Fruit fly (Drosophila melanogaster) whole organism: ENCODE measurements around the gene Ugt36F1.

Experiments used
- CG8478 ChIP-seq: fragments of >200 bp; optimal IDR thresholded peaks from 2 replicates; lab custom pipeline; 2018; ENCODE audit warnings: inconsistent platforms
- Dll ChIP-seq: fragments of >200 bp; optimal IDR thresholded peaks from 2 replicates; lab custom pipeline; 2017
- EcR ChIP-seq, 2 experiments: fragments of >200 bp; optimal IDR thresholded peaks; 2 replicates each; lab custom pipeline; 2017; ENCODE audit warnings: missing biosample characterization in 2 of 2, missing genetic modification characterization in 2 of 2, missing genetic modification reagents in 2 of 2
- pan ChIP-seq: fragments of >200 bp; optimal IDR thresholded peaks from 2 replicates; lab custom pipeline; 2017
- psq ChIP-seq: fragments of >200 bp; optimal IDR thresholded peaks from 2 replicates; lab custom pipeline; 2017
- usp ChIP-seq: fragments of >200 bp; optimal IDR thresholded peaks from 2 replicates; lab custom pipeline; 2017; ENCODE audit warnings: missing biosample characterization, missing genetic modification characterization, mixed read lengths

The Ugt36F1 gene

dm6 chr2L:18819044-18819443 is at the start of gene Ugt36F1:
TSS of gene Ugt36F1 (plus strand) at chr2L:18819344.
- no peak for TF ChIP-seq CG8478 (lab: Kevin White, UChicago)
- no peak for TF ChIP-seq psq (lab: Kevin White, UChicago)
- TF ChIP-seq EcR (GFP tag; optimal IDR thresholded peaks at IDR 0.05; lab: Kevin White, UChicago) = no peak
- no peak for TF ChIP-seq Dll (lab: Kevin White, UChicago)
- TF ChIP-seq pan (lab: Kevin White, UChicago) = no peak
- TF ChIP-seq usp (GFP tag; lab: Kevin White, UChicago) = no peak

- TF ChIP-seq Dll (lab: Kevin White, UChicago) (no peak), pan (lab: Kevin White, UChicago) (no peak), psq (lab: Kevin White, UChicago) (no peak), EcR (GFP tag; optimal IDR thresholded peaks at IDR 0.05; lab: Kevin White, UChicago) (no peak), usp (GFP tag; lab: Kevin White, UChicago) (no peak), CG8478 (lab: Kevin White, UChicago) (no peak)
These were observed 43.9 kb upstream of the Ugt36F1 start for dm6 chr2L:18775274-18775673.

dm6 chr2L:18776559-18776958 is 42.6 kb upstream of the Ugt36F1 start:
- no peak for TF ChIP-seq usp (GFP tag; lab: Kevin White, UChicago)
- TF ChIP-seq psq (lab: Kevin White, UChicago) = no peak
- TF ChIP-seq CG8478 (lab: Kevin White, UChicago) = no peak
- no peak for TF ChIP-seq EcR (GFP tag; optimal IDR thresholded peaks at IDR 0.05; lab: Kevin White, UChicago)
- TF ChIP-seq pan (lab: Kevin White, UChicago) = no peak
- TF ChIP-seq Dll (lab: Kevin White, UChicago) = no peak

dm6 chr2L:18777442-18777841 is 41.7 kb upstream of the Ugt36F1 start:
- TF ChIP-seq Dll (lab: Kevin White, UChicago) (no peak), psq (lab: Kevin White, UChicago) (no peak), pan (lab: Kevin White, UChicago) (no peak), usp (GFP tag; lab: Kevin White, UChicago) (no peak), CG8478 (lab: Kevin White, UChicago) (no peak)

DNA sequence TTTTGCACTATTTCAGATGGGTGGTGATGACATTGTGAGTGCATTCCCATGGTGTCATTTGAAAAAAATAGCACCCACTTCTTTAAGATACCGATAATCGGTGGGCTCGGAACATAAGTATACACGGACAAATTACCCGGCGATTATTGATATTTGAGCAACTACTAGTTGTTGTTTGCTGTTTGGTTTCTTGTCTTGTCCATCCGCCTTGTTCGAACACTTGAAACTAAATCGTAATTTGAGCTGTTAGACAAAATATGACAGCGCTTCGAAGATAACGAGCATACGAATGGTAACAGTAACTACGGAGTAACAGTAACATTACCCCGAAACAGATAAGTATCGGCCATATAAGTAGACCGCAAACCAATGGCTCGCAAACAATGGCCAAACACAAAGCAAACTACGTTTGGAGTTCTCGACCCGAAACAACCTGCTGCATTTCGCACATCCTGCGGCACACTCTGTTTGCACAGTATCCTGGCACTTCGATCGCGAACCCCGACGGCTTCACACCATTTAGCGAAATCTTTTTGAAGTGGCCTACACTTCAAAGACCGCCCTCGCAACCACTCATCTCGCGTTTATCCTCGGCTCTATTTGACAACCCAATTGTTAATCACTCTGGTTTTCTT is 38.1 kb upstream of the Ugt36F1 start:
- TF ChIP-seq usp (GFP tag; lab: Kevin White, UChicago) = no peak
- no peak for TF ChIP-seq psq (lab: Kevin White, UChicago)
- no peak for TF ChIP-seq CG8478 (lab: Kevin White, UChicago)
- no peak for TF ChIP-seq EcR (GFP tag; optimal IDR thresholded peaks at IDR 0.05; lab: Kevin White, UChicago)
- no peak for TF ChIP-seq Dll (lab: Kevin White, UChicago)
- no peak for TF ChIP-seq pan (lab: Kevin White, UChicago)

dm6 chr2L:18782212-18782825 is 36.8 kb upstream of the Ugt36F1 start:
- no peak for TF ChIP-seq EcR (GFP tag; optimal IDR thresholded peaks at IDR 0.05; lab: Kevin White, UChicago)
- TF ChIP-seq psq (lab: Kevin White, UChicago) = no peak
- no peak for TF ChIP-seq pan (lab: Kevin White, UChicago)
- TF ChIP-seq CG8478 (lab: Kevin White, UChicago) = no peak
- TF ChIP-seq usp (GFP tag; lab: Kevin White, UChicago) = no peak
- TF ChIP-seq Dll (lab: Kevin White, UChicago) = no peak

DNA sequence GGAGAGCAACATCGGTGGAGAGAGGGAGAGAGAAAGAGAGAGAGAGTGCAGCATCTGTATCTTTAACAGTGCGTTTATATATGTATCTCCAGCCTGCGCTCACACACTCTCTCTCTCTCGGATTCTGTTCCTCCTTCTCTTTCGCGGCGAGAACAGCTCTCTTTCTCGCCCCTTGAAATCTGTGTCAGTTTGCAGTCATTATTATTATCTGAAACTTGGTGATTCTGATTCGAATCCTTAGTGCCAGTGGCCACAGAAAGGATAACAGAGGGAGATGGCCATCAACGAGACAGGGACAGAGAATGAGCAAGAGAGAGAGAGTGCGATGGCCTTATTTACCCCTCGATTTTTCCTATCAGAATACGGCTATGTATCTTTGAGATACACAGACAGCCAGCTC is 36.2 kb upstream of the Ugt36F1 start:
- TF ChIP-seq EcR (GFP tag; optimal IDR thresholded peaks at IDR 0.05; lab: Kevin White, UChicago) (no peak), CG8478 (lab: Kevin White, UChicago) (no peak), Dll (lab: Kevin White, UChicago) (no peak), usp (GFP tag; lab: Kevin White, UChicago) (no peak), psq (lab: Kevin White, UChicago) (no peak), pan (lab: Kevin White, UChicago) (no peak)

DNA sequence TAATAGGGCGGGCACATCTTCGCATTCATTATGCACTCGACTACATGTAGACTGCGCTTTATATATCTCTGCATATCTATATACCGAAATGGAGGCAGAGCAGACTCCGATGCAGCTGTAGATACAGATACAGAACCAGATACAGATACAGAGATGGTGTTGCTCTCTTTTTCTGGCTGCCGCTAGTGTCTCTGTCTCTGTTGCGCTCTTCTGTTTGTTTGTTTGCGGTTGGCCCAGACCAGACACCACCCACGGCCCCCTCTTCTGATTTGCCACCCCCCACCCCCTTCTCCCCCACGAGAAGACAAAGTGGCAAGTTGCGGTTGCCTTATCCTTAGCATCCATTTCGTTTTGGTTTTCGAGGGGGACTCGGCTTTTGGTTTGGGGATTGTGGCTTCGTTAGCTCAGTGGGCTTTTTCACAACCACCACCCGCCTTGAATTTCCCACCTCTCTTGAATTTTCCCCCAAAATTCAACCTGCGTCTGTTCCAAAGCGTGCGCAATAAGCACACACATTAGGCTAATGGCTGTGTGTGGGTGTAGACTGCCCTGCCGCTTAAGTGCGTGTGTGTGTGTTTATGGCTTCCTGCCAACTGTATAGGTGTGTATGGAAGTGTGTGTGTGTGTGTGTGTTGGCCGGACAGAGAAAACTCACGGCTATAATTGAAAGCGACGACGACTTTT is 35.6 kb upstream of the Ugt36F1 start:
- TF ChIP-seq psq (lab: Kevin White, UChicago) (no peak), pan (lab: Kevin White, UChicago) (no peak), Dll (lab: Kevin White, UChicago) (no peak), EcR (GFP tag; optimal IDR thresholded peaks at IDR 0.05; lab: Kevin White, UChicago) (no peak), CG8478 (lab: Kevin White, UChicago) (no peak), usp (GFP tag; lab: Kevin White, UChicago) (no peak)

DNA sequence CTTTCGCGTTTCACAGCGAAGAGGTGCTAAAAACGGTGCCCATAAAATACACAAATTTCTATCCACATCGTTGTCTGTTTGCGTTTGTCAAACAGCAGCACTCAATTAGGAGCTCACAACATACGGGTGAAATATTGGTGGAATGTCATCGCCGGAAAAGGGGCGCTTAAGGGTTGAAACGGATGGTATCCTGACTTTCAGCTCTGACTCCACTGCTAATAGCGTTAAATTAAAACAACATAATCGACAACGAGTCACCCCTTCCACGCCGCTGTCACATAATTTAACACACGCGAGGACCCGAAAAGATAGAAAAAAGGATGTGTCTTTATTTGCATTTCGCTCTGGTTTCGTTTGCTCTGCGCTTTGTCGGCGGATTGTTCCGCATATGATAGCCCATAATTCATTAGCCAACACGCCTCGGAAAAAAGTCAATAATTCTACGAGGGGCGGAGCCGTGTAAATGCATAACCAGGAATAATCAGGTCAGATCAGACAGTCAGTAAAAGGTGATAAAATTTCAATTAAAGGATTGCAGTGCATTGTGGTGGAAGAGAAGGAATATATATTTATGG is 34.0 kb upstream of the Ugt36F1 start:
- TF ChIP-seq usp (GFP tag; lab: Kevin White, UChicago) = no peak
- no peak for TF ChIP-seq Dll (lab: Kevin White, UChicago)
- no peak for TF ChIP-seq pan (lab: Kevin White, UChicago)
- TF ChIP-seq EcR (GFP tag; optimal IDR thresholded peaks at IDR 0.05; lab: Kevin White, UChicago) = no peak
- TF ChIP-seq psq (lab: Kevin White, UChicago) = no peak
- TF ChIP-seq CG8478 (lab: Kevin White, UChicago) = no peak

dm6 chr2L:18787415-18787989 is 31.6 kb upstream of the Ugt36F1 start:
- TF ChIP-seq EcR (GFP tag; optimal IDR thresholded peaks at IDR 0.05; lab: Kevin White, UChicago) (no peak), psq (lab: Kevin White, UChicago) (no peak), pan (lab: Kevin White, UChicago) (no peak), CG8478 (lab: Kevin White, UChicago) (no peak), Dll (lab: Kevin White, UChicago) (no peak), usp (GFP tag; lab: Kevin White, UChicago) (no peak)
